Fruit fly (Drosophila melanogaster) S2 (cell line): ENCODE results near the gene IntS4.

Experiments used
- CG8478 ChIP-seq: fragments of >200 bp; optimal IDR thresholded peaks from 2 replicates; lab custom pipeline; 2018
- CTCF ChIP-seq, 2 experiments: fragments of >200 bp; optimal IDR thresholded peaks; 2 replicates each; lab custom pipeline; 2018

DNA sequence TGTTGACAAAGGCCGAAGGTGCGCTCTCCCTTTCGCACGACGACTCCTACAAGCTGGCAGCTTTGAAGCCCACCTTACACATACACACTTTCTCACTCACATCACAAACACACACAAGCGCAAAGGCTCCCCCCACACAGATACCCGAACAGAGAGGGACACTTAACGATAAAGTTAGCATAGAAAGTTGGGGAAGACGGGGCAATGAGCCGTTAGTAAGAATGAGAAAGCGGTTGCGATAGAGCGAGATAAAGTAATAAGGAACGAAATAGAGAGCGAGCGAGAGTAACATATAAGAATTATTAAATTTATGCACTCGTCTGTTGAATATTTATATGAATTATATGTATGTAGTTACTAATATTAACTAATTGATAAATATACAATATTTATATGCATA, 10.5 kb upstream of the IntS4 start:
- TF ChIP-seq CG8478 (lab: Kevin White, UChicago): no peak
- no peak for TF ChIP-seq CTCF (optimal IDR thresholded peaks at IDR 0.05; lab: Kevin White, UChicago)
